Worm (Caenorhabditis elegans) whole organism, early embryonic: ENCODE measurements around the gene egas-2.

Source experiments
- B0310.2 ChIP-seq: sonication (generic microtip); optimal IDR thresholded peaks from 2 replicates; lab custom pipeline; 2016; ENCODE audit warnings: mild to moderate bottlenecking, missing genetic modification characterization, missing compliant biosample characterization
- F13C5.2 ChIP-seq: sonication (generic microtip); optimal IDR thresholded peaks from 2 replicates; lab custom pipeline; 2017; ENCODE audit warnings: mild to moderate bottlenecking, missing genetic modification characterization, inconsistent platforms, missing compliant biosample characterization
- aly-1 ChIP-seq: sonication (generic microtip); optimal IDR thresholded peaks from 2 replicates; lab custom pipeline; 2016; ENCODE audit warnings: missing genetic modification characterization, missing compliant biosample characterization
- ama-1 ChIP-seq: fragments of 150-350 bp; optimal IDR thresholded peaks from 2 replicates; lab custom pipeline; 2014
- ceh-13 ChIP-seq: fragments of 200-800 bp; sonication (Bioruptor generic); optimal IDR thresholded peaks from 2 replicates; lab custom pipeline; 2018; ENCODE audit warnings: mild to moderate bottlenecking, missing genetic modification characterization, missing compliant biosample characterization
- ceh-36 ChIP-seq: sonication (generic microtip); optimal IDR thresholded peaks from 2 replicates; lab custom pipeline; 2016; ENCODE audit warnings: missing genetic modification characterization, inconsistent platforms, missing compliant biosample characterization
- ets-7 ChIP-seq: sonication (generic microtip); optimal IDR thresholded peaks from 2 replicates; lab custom pipeline; 2016; ENCODE audit warnings: missing genotype, missing genetic modification characterization, missing compliant biosample characterization
- flt-1 ChIP-seq: fragments of 200-800 bp; sonication (Bioruptor generic); IDR thresholded peaks from 2 replicates; pipeline ENCODE4 v1.3.6; 2022; ENCODE audit warnings: missing genetic modification characterization, missing compliant biosample characterization
- hmbx-1 ChIP-seq: sonication (generic microtip); optimal IDR thresholded peaks from 2 replicates; lab custom pipeline; 2016; ENCODE audit warnings: mild to moderate bottlenecking, missing genetic modification characterization, missing compliant biosample characterization
- hmg-4 ChIP-seq: fragments of 200-800 bp; sonication (Bioruptor generic); optimal IDR thresholded peaks from 2 replicates; lab custom pipeline; 2018; ENCODE audit warnings: mild to moderate bottlenecking, missing genetic modification characterization, missing compliant biosample characterization
- hnd-1 ChIP-seq: sonication (generic microtip); optimal IDR thresholded peaks from 2 replicates; lab custom pipeline; 2016; ENCODE audit warnings: missing genetic modification characterization, missing compliant biosample characterization
- pes-1 ChIP-seq: fragments of 200-800 bp; sonication (Bioruptor generic); IDR thresholded peaks from 2 replicates; pipeline ENCODE4 v1.3.6; 2022; ENCODE audit warnings: missing genetic modification reagents, missing genetic modification characterization, missing compliant biosample characterization
- scrt-1 ChIP-seq: fragments of 200-800 bp; sonication (Bioruptor generic); IDR thresholded peaks from 2 replicates; pipeline ENCODE4 v1.3.6; 2022; ENCODE audit warnings: missing genetic modification characterization, missing compliant biosample characterization
- sea-1 ChIP-seq: fragments of 200-800 bp; sonication (Bioruptor generic); conservative IDR thresholded peaks from 2 replicates; pipeline ENCODE4 v1.3.6; 2022; ENCODE audit warnings: missing genetic modification characterization, missing compliant biosample characterization
- tbx-11 ChIP-seq: fragments of 200-800 bp; sonication (Bioruptor generic); IDR thresholded peaks from 2 replicates; pipeline ENCODE4 v1.3.6; 2022; ENCODE audit warnings: missing genetic modification characterization, missing compliant biosample characterization
- tbx-37 ChIP-seq: fragments of 200-800 bp; sonication (Bioruptor generic); conservative IDR thresholded peaks from 2 replicates; pipeline ENCODE4 v1.3.6; 2022; ENCODE audit warnings: missing genetic modification reagents, missing genetic modification characterization, missing compliant biosample characterization
- tra-4 ChIP-seq: sonication (generic microtip); optimal IDR thresholded peaks from 2 replicates; lab custom pipeline; 2017; ENCODE audit warnings: missing genetic modification characterization, missing compliant biosample characterization

The egas-2 gene

DNA sequence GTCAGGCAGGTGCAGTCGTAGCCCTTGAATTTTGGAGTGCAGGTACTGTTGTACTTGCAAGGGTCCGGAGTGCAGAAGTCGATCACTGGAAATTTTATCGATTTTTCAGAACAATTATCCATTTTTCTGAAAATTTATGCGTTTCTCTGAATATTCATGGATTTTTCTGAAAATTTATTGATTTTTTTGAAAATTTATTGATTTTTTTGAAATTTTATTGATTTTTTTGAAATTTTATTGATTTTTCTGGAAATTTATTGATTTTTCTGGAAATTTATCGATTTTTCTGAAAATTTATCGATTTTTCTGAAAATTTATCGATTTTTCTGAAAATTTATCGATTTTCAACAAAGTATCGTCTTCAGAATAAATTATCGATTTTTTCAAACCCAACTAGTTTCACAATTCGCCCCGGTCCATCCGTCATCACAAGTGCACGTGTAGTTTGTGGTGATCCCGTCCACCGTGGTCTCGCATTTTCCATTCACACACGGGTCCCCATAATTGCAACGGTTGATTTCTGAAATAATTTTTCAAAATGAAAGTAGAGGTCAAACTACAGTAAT lies 18.1 kb upstream of the egas-2 start:
- TF ChIP-seq scrt-1 (GFP tag; lab: Robert Waterston, UW) (no peak), pes-1 (no peak), sea-1 (GFP tag; lab: Robert Waterston, UW) (no peak), tbx-37 (GFP tag; lab: Robert Waterston, UW) (no peak), ceh-13 (GFP tag; lab: Kevin White, UChicago) (no peak), hnd-1 (tag; lab: Kevin White, UChicago) (no peak), tra-4 (no peak)

DNA sequence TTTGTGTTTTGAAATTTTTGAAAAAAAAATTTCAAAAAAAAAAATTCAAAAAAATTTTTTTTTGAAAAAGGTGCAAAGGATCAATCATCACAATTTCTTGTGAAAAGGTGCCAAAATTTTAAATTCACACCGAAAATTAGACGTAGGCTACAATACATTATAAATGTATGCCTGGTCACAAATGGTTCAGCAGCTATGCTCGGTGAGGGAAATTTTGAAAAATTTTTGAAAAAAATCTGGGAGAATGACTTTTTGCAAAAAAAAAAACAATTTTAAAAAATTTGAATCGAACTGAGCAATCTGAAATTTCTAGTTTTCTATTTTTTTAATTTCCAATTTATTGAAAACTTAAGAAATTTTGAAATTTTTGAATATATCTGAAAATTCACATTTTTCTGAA lies 13.9 kb upstream of the egas-2 start, which contains the start of gene egas-3:
TSS of gene egas-3 (minus strand) at position 101 of the 400 bp plus-strand sequence.
- TF ChIP-seq tbx-37 (GFP tag; lab: Robert Waterston, UW) = no peak
- TF ChIP-seq B0310.2 = no peak

DNA sequence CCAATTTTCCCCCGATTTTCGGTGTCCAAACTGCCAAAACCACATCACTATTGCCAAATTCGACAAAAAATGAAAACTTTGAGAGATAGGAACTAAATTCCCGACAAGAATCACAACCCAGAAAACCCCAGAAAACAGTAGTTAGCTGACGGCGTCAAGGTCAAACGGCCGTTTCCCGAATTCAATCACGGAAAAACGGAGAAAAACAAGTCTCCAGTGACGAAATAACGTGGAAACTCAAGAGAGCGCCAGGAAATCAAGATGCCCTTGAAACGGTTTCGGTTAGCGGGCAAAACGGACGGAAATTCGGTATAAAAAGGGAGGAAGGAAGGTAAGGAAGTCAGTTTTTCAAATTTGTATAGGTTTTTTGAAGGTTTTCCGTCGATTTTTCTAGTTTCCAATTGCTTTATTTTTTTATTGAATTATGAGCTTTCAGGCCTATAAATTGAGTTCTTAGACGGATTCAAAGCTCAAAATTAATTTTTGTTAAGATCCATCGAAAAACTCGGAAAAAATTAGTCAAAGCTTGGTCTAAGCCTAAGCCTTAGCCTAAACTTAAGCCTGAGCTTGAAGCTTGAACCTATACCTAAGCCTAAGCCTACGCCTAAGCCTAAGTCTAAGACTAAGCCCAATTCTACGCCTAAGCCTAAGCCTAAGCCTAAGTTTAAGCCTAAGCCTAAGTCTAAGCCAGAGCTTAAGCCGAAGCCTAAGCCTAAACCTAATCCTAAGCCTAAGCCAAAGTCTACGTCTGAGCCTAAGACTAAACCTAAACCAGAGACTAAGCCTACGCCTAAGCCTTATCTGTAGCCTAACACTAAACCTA lies 12.4 kb upstream of the egas-2 start:
- TF ChIP-seq ceh-13 (GFP tag; lab: Kevin White, UChicago) = no peak
- TF ChIP-seq ceh-36 = peak; percentile 86

DNA sequence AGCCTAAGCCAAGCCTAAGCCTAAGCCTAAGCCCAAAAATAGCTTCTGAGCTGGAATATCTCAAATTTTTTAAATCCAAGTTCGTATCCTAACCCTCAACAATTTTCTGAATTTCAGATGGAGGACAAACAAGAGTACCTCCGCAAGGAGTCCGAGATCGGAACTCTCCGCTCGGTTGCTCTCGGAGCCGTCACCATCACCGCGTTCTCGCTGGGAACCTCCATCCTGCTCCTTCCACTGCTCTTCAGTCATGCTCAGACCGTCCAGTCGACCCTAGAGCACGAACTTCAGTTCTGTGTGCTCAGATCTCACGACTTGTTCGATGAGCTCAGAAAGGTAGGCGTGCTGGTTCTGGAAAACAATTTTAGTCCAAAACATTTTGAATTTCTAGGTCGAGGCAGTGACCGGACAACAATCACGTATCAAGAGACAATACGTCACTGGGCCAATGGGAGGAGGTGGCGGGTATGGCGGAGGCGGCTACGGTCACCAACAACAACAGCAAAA lies 11.7 kb upstream of the egas-2 start, which contains the start of gene col-42:
TSS of gene col-42 (plus strand) at position 118 of the 507 bp plus-strand sequence.
- TF ChIP-seq ceh-36 (peak; percentile 6), scrt-1 (GFP tag; lab: Robert Waterston, UW) (no peak)

DNA sequence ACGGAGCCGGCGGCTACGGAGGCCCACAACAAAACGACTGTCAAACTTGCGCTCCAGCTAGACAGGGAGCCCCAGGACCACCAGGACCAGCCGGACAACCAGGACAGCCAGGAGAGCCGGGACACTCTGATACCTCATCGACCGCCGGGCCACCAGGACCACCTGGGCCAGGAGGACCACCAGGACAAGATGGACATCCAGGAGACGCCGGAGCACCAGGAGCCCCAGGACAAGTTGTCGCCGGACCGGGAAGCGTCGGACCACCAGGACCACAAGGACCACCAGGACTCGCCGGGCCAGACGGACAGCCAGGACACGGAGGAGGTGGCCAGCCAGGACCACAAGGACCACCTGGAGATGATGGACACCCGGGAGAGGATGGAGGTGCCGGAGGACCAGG lies 11.1 kb upstream of the egas-2 start:
- TF ChIP-seq scrt-1 (GFP tag; lab: Robert Waterston, UW) = 0 out of 2 replicates have a peak, but pooled peaks have one; percentile 10
- no peak for TF ChIP-seq hmbx-1 (tag; lab: Kevin White, UChicago)

DNA sequence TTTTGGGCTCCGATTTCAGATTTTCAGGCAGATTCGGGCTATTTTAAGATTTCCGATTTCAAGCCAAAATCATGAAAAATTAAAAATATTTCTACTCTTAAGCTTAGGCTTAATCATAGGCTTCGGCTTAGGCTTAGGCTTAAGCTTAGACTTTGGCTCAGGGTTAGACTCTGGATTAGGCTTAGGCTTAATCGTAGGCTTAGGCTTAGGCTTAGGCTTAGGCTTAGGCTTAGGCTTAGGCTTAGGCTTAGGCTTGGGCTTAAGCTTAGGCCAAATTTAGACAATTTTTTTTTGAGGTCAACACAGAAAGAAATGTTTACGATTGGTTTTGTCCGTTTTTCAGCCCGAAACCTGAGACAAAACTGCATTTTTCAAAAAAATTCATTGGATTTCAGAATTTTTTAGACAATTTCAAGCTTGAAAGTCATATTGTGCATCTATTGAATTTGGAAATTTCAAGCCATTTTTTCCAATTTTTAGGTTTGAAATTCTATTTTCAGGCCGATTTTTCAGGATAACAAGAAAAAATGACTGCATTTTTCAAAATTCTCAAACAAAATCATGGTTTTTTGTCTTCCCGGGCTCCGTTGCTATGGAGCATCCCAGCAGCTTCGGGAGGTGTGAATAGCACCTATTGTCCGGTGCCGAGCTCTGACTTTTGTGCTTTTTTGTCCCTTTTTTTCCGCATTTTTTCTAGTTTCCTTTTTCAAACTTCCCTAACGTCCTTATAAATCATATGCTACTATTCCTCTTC lies 10.4 kb upstream of the egas-2 start, which contains the start of gene egas-1:
TSS of gene egas-1 (plus strand) at position 704 of the 754 bp plus-strand sequence.
- TF ChIP-seq tbx-11 (GFP tag; lab: Robert Waterston, UW) (no peak), ceh-36 (peak; percentile 80), aly-1 (tag; lab: Kevin White, UChicago) (no peak)

DNA sequence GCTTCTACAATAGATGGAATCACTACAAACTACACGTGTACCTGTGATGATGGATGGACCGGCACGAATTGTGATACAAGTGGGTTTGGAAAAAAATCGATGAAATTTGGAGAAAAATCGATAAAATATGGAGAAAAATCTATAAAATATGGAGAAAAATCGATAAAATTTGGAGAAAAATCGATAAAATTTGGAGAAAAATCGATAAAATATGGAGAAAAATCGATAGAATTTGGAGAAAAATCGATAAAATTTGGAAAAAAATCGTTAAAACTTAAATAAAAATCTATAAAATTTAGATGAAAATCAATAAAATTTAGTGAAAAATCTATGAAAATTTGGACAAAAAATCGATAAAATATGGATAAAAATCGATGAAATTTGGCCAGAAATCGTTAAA lies 5.9 kb upstream of the egas-2 start:
- TF ChIP-seq scrt-1 (GFP tag; lab: Robert Waterston, UW) (no peak), tra-4 (no peak), hmg-4 (GFP tag; lab: Kevin White, UChicago) (no peak), hmbx-1 (tag; lab: Kevin White, UChicago) (no peak), flt-1 (GFP tag; lab: Robert Waterston, UW) (no peak), hnd-1 (tag; lab: Kevin White, UChicago) (no peak), ceh-13 (GFP tag; lab: Kevin White, UChicago) (no peak), ets-7 (tag; lab: Kevin White, UChicago) (no peak), tbx-37 (GFP tag; lab: Robert Waterston, UW) (no peak), ceh-36 (no peak), tbx-11 (GFP tag; lab: Robert Waterston, UW) (no peak), aly-1 (tag; lab: Kevin White, UChicago) (no peak), F13C5.2 (tag; lab: Kevin White, UChicago) (no peak), pes-1 (no peak), ama-1 (no peak), sea-1 (GFP tag; lab: Robert Waterston, UW) (no peak), B0310.2 (no peak)

DNA sequence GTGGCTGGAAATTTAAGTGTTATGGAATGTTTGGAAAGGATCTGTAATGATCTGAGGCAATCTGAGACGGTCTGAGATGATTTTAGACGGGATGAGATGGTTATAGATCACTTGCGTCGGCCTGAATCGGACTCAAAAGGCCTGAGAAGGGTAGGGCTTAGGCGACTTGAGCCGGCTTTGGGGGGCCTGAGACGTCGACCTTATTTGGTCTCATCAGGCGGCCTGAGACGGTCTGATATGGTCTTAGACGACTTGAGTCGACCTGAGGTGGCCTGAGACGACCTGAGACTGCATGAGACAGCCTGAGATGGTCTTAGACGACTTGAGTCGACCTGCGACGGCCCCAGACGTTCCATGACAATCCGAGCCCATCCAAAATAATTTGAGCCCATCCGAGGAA lies 6.2 kb downstream of the egas-2 start:
- TF ChIP-seq F13C5.2 (tag; lab: Kevin White, UChicago) (no peak), pes-1 (no peak), hnd-1 (tag; lab: Kevin White, UChicago) (no peak), tbx-11 (GFP tag; lab: Robert Waterston, UW) (no peak), tbx-37 (GFP tag; lab: Robert Waterston, UW) (no peak), aly-1 (tag; lab: Kevin White, UChicago) (no peak), scrt-1 (GFP tag; lab: Robert Waterston, UW) (no peak)
